Worm (Caenorhabditis elegans): ENCODE data around the gene W09C2.7.
A peak's percentile ranks its signal among the peaks of the same experiment; 100 is the strongest.

- TF ChIP-seq nhr-12 (tag; optimal IDR thresholded peaks at IDR 0.05) (no peak), nhr-237 (tag; optimal IDR thresholded peaks at IDR 0.05) (no peak), egl-27 (tag; optimal IDR thresholded peaks at IDR 0.05) (peak; percentile 37)
Measured at ce11 chrIV:9671001-9671652, 49.0 kb upstream of the W09C2.7 start.
